Fruit fly (Drosophila melanogaster) whole organism, adult: Measurements from ENCODE around the gene CG33090.

Experiments used
- CG33017 ChIP-seq: fragments of 200-800 bp; sonication (Bioruptor generic); optimal IDR thresholded peaks from 2 replicates; lab custom pipeline; 2018; ENCODE audit warnings: missing biosample characterization, mild to moderate bottlenecking, missing genetic modification characterization, moderate library complexity
- tj ChIP-seq: fragments of 200-800 bp; sonication (Bioruptor generic); optimal IDR thresholded peaks from 3 replicates; lab custom pipeline; 2017; ENCODE audit warnings: missing biosample characterization, mild to moderate bottlenecking, missing genetic modification characterization, moderate library complexity

dm6 chr2L:14318600-14318999 lies 15.4 kb upstream of the CG33090 start:
- TF ChIP-seq tj (no peak), CG33017 (tag; lab: Kevin White, UChicago) (no peak)
